Worm (Caenorhabditis elegans): Measurements from ENCODE around the gene W05H9.2.

Gene W05H9.2

ce11 chrX:6292143-6292542 is 25.3 kb downstream of the W05H9.2 start (continued):
- no peak for TF ChIP-seq mef-2 (tag; optimal IDR thresholded peaks at IDR 0.05)
- TF ChIP-seq nhr-76 (tag; optimal IDR thresholded peaks at IDR 0.05) = no peak
- TF ChIP-seq zip-4 (GFP tag; optimal IDR thresholded peaks at IDR 0.05) = peak; percentile 17
- TF ChIP-seq egl-13 (tag; optimal IDR thresholded peaks at IDR 0.05) = peak; percentile 31
- no peak for TF ChIP-seq alr-1 (tag; optimal IDR thresholded peaks at IDR 0.05; ENCODE audit: borderline replicate concordance)
- TF ChIP-seq C04F5.9 (tag; optimal IDR thresholded peaks at IDR 0.05) = no peak
- TF ChIP-seq tbx-2 (tag; optimal IDR thresholded peaks at IDR 0.05) = peak; percentile 33
- peak; percentile 19 for TF ChIP-seq unc-130 (tag; optimal IDR thresholded peaks at IDR 0.05)
- TF ChIP-seq ceh-63 (GFP tag; optimal IDR thresholded peaks at IDR 0.05) = no peak
- TF ChIP-seq nhr-12 (tag; optimal IDR thresholded peaks at IDR 0.05) = no peak
- no peak for TF ChIP-seq ztf-4 (tag; optimal IDR thresholded peaks at IDR 0.05)
- TF ChIP-seq irx-1 (tag; optimal IDR thresholded peaks at IDR 0.05) = peak; percentile 15
- no peak for TF ChIP-seq fkh-10 (GFP tag; optimal IDR thresholded peaks at IDR 0.05)
- TF ChIP-seq nhr-19 (GFP tag; conservative IDR thresholded peaks at IDR 0.05) = peak; percentile 65
- TF ChIP-seq nhr-20 (tag; optimal IDR thresholded peaks at IDR 0.05) = peak; percentile 39
- peak in 2 of 3 experiments; percentile 10 to 38 for TF ChIP-seq ceh-82 (tag; optimal IDR thresholded peaks at IDR 0.05)
- TF ChIP-seq vab-15 (tag; optimal IDR thresholded peaks at IDR 0.05) = no peak
- TF ChIP-seq grh-1 (GFP tag; IDR thresholded peaks at IDR 0.05) = 0 out of 2 replicates have a peak, but pooled peaks have one; percentile 37
- TF ChIP-seq fkh-4 (tag; optimal IDR thresholded peaks at IDR 0.05; ENCODE audit: borderline replicate concordance) = no peak
- TF ChIP-seq F16B12.6 (tag; optimal IDR thresholded peaks at IDR 0.05) = no peak
- peak; percentile 70 for TF ChIP-seq nhr-85 (tag)
- no peak for TF ChIP-seq ces-1 (GFP tag; optimal IDR thresholded peaks at IDR 0.05)
- TF ChIP-seq lsy-2 (tag; optimal IDR thresholded peaks at IDR 0.05) = peak; percentile 7 to 40
- TF ChIP-seq nhr-77 (tag; optimal IDR thresholded peaks at IDR 0.05) = no peak
- TF ChIP-seq elt-2 (tag; optimal IDR thresholded peaks at IDR 0.05) = peak; percentile 1
- TF ChIP-seq unc-30 (tag; optimal IDR thresholded peaks at IDR 0.05) = no peak
- no peak for TF ChIP-seq mab-9 (GFP tag; IDR thresholded peaks at IDR 0.05)
- no peak for TF ChIP-seq lin-39 (tag; optimal IDR thresholded peaks at IDR 0.05)
- TF ChIP-seq mdl-1 (tag; optimal IDR thresholded peaks at IDR 0.05) = peak in 1 of 2 experiments; percentile 43
- TF ChIP-seq efl-3 (GFP tag; optimal IDR thresholded peaks at IDR 0.05) = no peak
- no peak for TF ChIP-seq hlh-4 (tag; optimal IDR thresholded peaks at IDR 0.05)

ce11 chrX:6292812-6293211 is 26.0 kb downstream of the W05H9.2 start, which contains the start of gene mom-1:
Gene mom-1 (plus strand): TSS chrX:6293112.
- no peak for TF ChIP-seq lsy-2 (tag; optimal IDR thresholded peaks at IDR 0.05)
- no peak for TF ChIP-seq egl-13 (tag; optimal IDR thresholded peaks at IDR 0.05)
- TF ChIP-seq fkh-4 (tag; optimal IDR thresholded peaks at IDR 0.05; ENCODE audit: borderline replicate concordance) = no peak
- TF ChIP-seq lin-15B (tag; optimal IDR thresholded peaks at IDR 0.05) = no peak
- TF ChIP-seq dpl-1 (GFP tag; optimal IDR thresholded peaks at IDR 0.05) = no peak
- no peak for TF ChIP-seq sox-4 (tag; optimal IDR thresholded peaks at IDR 0.05)
- no peak for TF ChIP-seq nhr-20 (tag; optimal IDR thresholded peaks at IDR 0.05)
- no peak for TF ChIP-seq mdl-1 (tag; optimal IDR thresholded peaks at IDR 0.05)
- TF ChIP-seq nhr-12 (tag; optimal IDR thresholded peaks at IDR 0.05) = no peak
- TF ChIP-seq unc-30 (tag; optimal IDR thresholded peaks at IDR 0.05) = no peak
- no peak for TF ChIP-seq blmp-1 (tag; optimal IDR thresholded peaks at IDR 0.05)
- TF ChIP-seq nhr-237 (tag; optimal IDR thresholded peaks at IDR 0.05) = no peak

- TF ChIP-seq C04F5.9 (tag; optimal IDR thresholded peaks at IDR 0.05) (peak; percentile 92), nhr-76 (tag; optimal IDR thresholded peaks at IDR 0.05) (peak; percentile 97), snu-23 (GFP tag; optimal IDR thresholded peaks at IDR 0.05) (peak; percentile 100), nhr-90 (tag; optimal IDR thresholded peaks at IDR 0.05; ENCODE audit: poor library complexity) (peak; percentile 100), xbp-1 (tag; optimal IDR thresholded peaks at IDR 0.05) (peak; percentile 99), pax-3 (tag; optimal IDR thresholded peaks at IDR 0.05) (peak; percentile 96), nhr-71 (tag; optimal IDR thresholded peaks at IDR 0.05) (peak; percentile 99), mdl-1 (tag; optimal IDR thresholded peaks at IDR 0.05) (peak; percentile 64 to 96), nhr-12 (tag; optimal IDR thresholded peaks at IDR 0.05) (peak; percentile 85), lin-14 (GFP tag; optimal IDR thresholded peaks at IDR 0.05) (peak; percentile 98), mab-9 (GFP tag; IDR thresholded peaks at IDR 0.05) (peak; percentile 98), pqm-1 (tag; optimal IDR thresholded peaks at IDR 0.05) (peak; percentile 98), dpl-1 (GFP tag; optimal IDR thresholded peaks at IDR 0.05) (peak; percentile 54 to 71 (median 55)), zag-1 (tag; optimal IDR thresholded peaks at IDR 0.05) (peak; percentile 66), ceh-88 (GFP tag; IDR thresholded peaks at IDR 0.05) (peak; percentile 98), F16B12.6 (tag; optimal IDR thresholded peaks at IDR 0.05) (peak; percentile 61), egl-27 (tag; optimal IDR thresholded peaks at IDR 0.05) (peak; percentile 88 to 97), blmp-1 (tag; optimal IDR thresholded peaks at IDR 0.05) (peak; percentile 54), ztf-11 (tag; optimal IDR thresholded peaks at IDR 0.05) (peak; percentile 84 to 98), nhr-77 (tag; optimal IDR thresholded peaks at IDR 0.05) (peak; percentile 99), nhr-47 (tag; optimal IDR thresholded peaks at IDR 0.05) (peak; percentile 100)
These were observed 29.6 kb downstream of the W05H9.2 start for ce11 chrX:6296402-6296844.

All from whole organism, L1 larva.